Fruit fly (Drosophila melanogaster): ENCODE data around the gene CG32365.

Gene CG32365

dm6 chr3L:7862238-7863022, 6.4 kb upstream of the CG32365 start:
- TF ChIP-seq lmd (GFP tag; IDR thresholded peaks at IDR 0.05) (peak; percentile 16; the same call in 1 of the 2 replicates), ci (GFP tag; IDR thresholded peaks at IDR 0.05) (0 out of 3 replicates have a peak, but pooled peaks have one; percentile 4), NFAT (GFP tag; IDR thresholded peaks at IDR 0.05) (peak; percentile 59), CG8388 (GFP tag; optimal IDR thresholded peaks at IDR 0.05) (no peak), wdn (GFP tag; IDR thresholded peaks at IDR 0.05) (no peak), Scr (GFP tag; IDR thresholded peaks at IDR 0.05; ENCODE audit: partially characterized antibody) (no peak), CG33557 (GFP tag; optimal IDR thresholded peaks at IDR 0.05) (no peak), CG11093 (GFP tag; IDR thresholded peaks at IDR 0.05) (no peak), tio (GFP tag; optimal IDR thresholded peaks at IDR 0.05) (peak; percentile 60), wek (GFP tag; optimal IDR thresholded peaks at IDR 0.05) (no peak), bigmax (GFP tag; optimal IDR thresholded peaks at IDR 0.05) (peak; percentile 20), knrl (GFP tag; IDR thresholded peaks at IDR 0.05; ENCODE audit: partially characterized antibody) (no peak), CG32767 (GFP tag; IDR thresholded peaks at IDR 0.05) (0 out of 2 replicates have a peak, but pooled peaks have one; percentile 35), CoRest (tag; optimal IDR thresholded peaks at IDR 0.05) (peak; percentile 56), CG4282 (GFP tag; optimal IDR thresholded peaks at IDR 0.05) (no peak), CG4730 (GFP tag; IDR thresholded peaks at IDR 0.05) (no peak), HLH4C (GFP tag; IDR thresholded peaks at IDR 0.05; ENCODE audit: partially characterized antibody) (no peak), al (GFP tag; IDR thresholded peaks at IDR 0.05) (peak; percentile 3; the same call in 1 of the 2 replicates), Taf1 (GFP tag; IDR thresholded peaks at IDR 0.05) (no peak), Rfx (GFP tag; IDR thresholded peaks at IDR 0.05) (peak; percentile 56), CG8359 (GFP tag; optimal IDR thresholded peaks at IDR 0.05; ENCODE audit: borderline replicate concordance) (no peak), pros (GFP tag; optimal IDR thresholded peaks at IDR 0.05) (no peak), CG5953 (GFP tag; IDR thresholded peaks at IDR 0.05) (no peak), NfI (GFP tag; optimal IDR thresholded peaks at IDR 0.05) (no peak), CG8924 (tag; optimal IDR thresholded peaks at IDR 0.05) (peak; percentile 20), grau (tag; optimal IDR thresholded peaks at IDR 0.05) (peak; percentile 27), so (GFP tag; IDR thresholded peaks at IDR 0.05) (no peak), pita (GFP tag; optimal IDR thresholded peaks at IDR 0.05) (no peak), cwo (GFP tag; optimal IDR thresholded peaks at IDR 0.05) (peak; percentile 8), CG14710 (tag; optimal IDR thresholded peaks at IDR 0.05) (no peak), Fer3 (tag; optimal IDR thresholded peaks at IDR 0.05) (no peak), CG15479 (GFP tag; optimal IDR thresholded peaks at IDR 0.05) (no peak), Xrp1 (GFP tag; IDR thresholded peaks at IDR 0.05) (no peak), CG16779 (GFP tag; IDR thresholded peaks at IDR 0.05) (no peak), zfh1 (GFP tag; IDR thresholded peaks at IDR 0.05) (no peak), Oli (tag; optimal IDR thresholded peaks at IDR 0.05) (peak; percentile 66), CG6254 (GFP tag; optimal IDR thresholded peaks at IDR 0.05) (no peak), CG4360 (GFP tag; IDR thresholded peaks at IDR 0.05) (no peak), Nf-YC (tag; optimal IDR thresholded peaks at IDR 0.05) (peak; percentile 19), Asciz (GFP tag; optimal IDR thresholded peaks at IDR 0.05) (no peak), CG8478 (optimal IDR thresholded peaks at IDR 0.05) (no peak), CG9215 (GFP tag; IDR thresholded peaks at IDR 0.05) (no peak), dimm (GFP tag; IDR thresholded peaks at IDR 0.05) (no peak), lola (GFP tag; optimal IDR thresholded peaks at IDR 0.05) (no peak), CG14050 (GFP tag; IDR thresholded peaks at IDR 0.05) (no peak), ase (GFP tag; IDR thresholded peaks at IDR 0.05) (peak; percentile 7; the same call in 1 of the 3 replicates), CG1602 (GFP tag; optimal IDR thresholded peaks at IDR 0.05) (no peak), CG4617 (GFP tag; optimal IDR thresholded peaks at IDR 0.05; ENCODE audit: borderline replicate concordance) (no peak), scrt (GFP tag; optimal IDR thresholded peaks at IDR 0.05) (no peak), h (optimal IDR thresholded peaks at IDR 0.05) (no peak)

Measured in whole organism, embryonic.